Worm (Caenorhabditis elegans): Measurements from ENCODE around the gene ule-4.
A peak's percentile ranks its signal among the peaks of the same experiment; 100 is the strongest.

The ule-4 gene

ce11 chrIV:13619203-13619602, 28.3 kb downstream of the ule-4 start, which contains the start of gene C08F11.3:
TSS of gene C08F11.3 (plus strand) at chrIV:13619503.
- TF ChIP-seq F16B12.6 (tag; optimal IDR thresholded peaks at IDR 0.05): no peak
- no peak for TF ChIP-seq nhr-84 (tag; optimal IDR thresholded peaks at IDR 0.05)
- no peak for TF ChIP-seq isw-1 (GFP tag; IDR thresholded peaks at IDR 0.05)
- no peak for TF ChIP-seq pax-3 (tag; optimal IDR thresholded peaks at IDR 0.05)
- TF ChIP-seq tlp-1 (tag; optimal IDR thresholded peaks at IDR 0.05): no peak
- TF ChIP-seq xbp-1 (tag; optimal IDR thresholded peaks at IDR 0.05): no peak
- TF ChIP-seq sptf-1 (tag; optimal IDR thresholded peaks at IDR 0.05): no peak
- TF ChIP-seq efl-3 (GFP tag; optimal IDR thresholded peaks at IDR 0.05): no peak
- TF ChIP-seq nhr-19 (GFP tag; conservative IDR thresholded peaks at IDR 0.05): no peak
- TF ChIP-seq aly-2 (tag; optimal IDR thresholded peaks at IDR 0.05): no peak
- no peak for TF ChIP-seq lin-35 (GFP tag; optimal IDR thresholded peaks at IDR 0.05)
- no peak for TF ChIP-seq ceh-8 (GFP tag; optimal IDR thresholded peaks at IDR 0.05)
- TF ChIP-seq fkh-10 (GFP tag; optimal IDR thresholded peaks at IDR 0.05): no peak
- no peak for TF ChIP-seq fos-1 (tag; optimal IDR thresholded peaks at IDR 0.05)

- TF ChIP-seq ceh-8 (GFP tag; optimal IDR thresholded peaks at IDR 0.05) (no peak), ceh-63 (GFP tag; optimal IDR thresholded peaks at IDR 0.05) (no peak), mdl-1 (tag; optimal IDR thresholded peaks at IDR 0.05) (no peak), lin-39 (tag; optimal IDR thresholded peaks at IDR 0.05) (no peak), elt-2 (tag; optimal IDR thresholded peaks at IDR 0.05) (peak; percentile 36), sup-37 (GFP tag; optimal IDR thresholded peaks at IDR 0.05) (no peak), zip-4 (GFP tag; optimal IDR thresholded peaks at IDR 0.05) (no peak), hlh-4 (tag; optimal IDR thresholded peaks at IDR 0.05) (no peak), nhr-47 (tag; optimal IDR thresholded peaks at IDR 0.05) (no peak), aha-1 (tag; optimal IDR thresholded peaks at IDR 0.05) (no peak), C16A3.4 (tag; optimal IDR thresholded peaks at IDR 0.05) (no peak), ces-1 (GFP tag; optimal IDR thresholded peaks at IDR 0.05) (no peak), lin-35 (GFP tag; optimal IDR thresholded peaks at IDR 0.05) (peak in 1 of 2 experiments; percentile 20), F16B12.6 (tag; optimal IDR thresholded peaks at IDR 0.05) (no peak), unc-62 (GFP tag; optimal IDR thresholded peaks at IDR 0.05) (no peak), ztf-4 (tag; optimal IDR thresholded peaks at IDR 0.05) (no peak), nhr-85 (tag) (peak; percentile 14), pax-3 (tag; optimal IDR thresholded peaks at IDR 0.05) (no peak)
Measured at ce11 chrIV:13609755-13610154, 37.7 kb downstream of the ule-4 start, which contains the start of gene C08F11.13. TSS of gene C08F11.13 (minus strand) at chrIV:13609892.

ce11 chrIV:13601973-13602669, 45.3 kb downstream of the ule-4 start, which contains the start of gene Y45F10B.59:
TSS of gene Y45F10B.59 (plus strand) at chrIV:13602619.
- TF ChIP-seq nhr-12 (tag; optimal IDR thresholded peaks at IDR 0.05) (no peak), lin-39 (tag; optimal IDR thresholded peaks at IDR 0.05) (no peak), sup-37 (GFP tag; optimal IDR thresholded peaks at IDR 0.05) (no peak), snpc-4 (tag; optimal IDR thresholded peaks at IDR 0.05) (peak; percentile 86), nhr-90 (tag; optimal IDR thresholded peaks at IDR 0.05; ENCODE audit: poor library complexity) (peak; percentile 43), tbx-2 (tag; optimal IDR thresholded peaks at IDR 0.05) (no peak), nhr-19 (GFP tag; conservative IDR thresholded peaks at IDR 0.05) (0 out of 2 replicates have a peak, but pooled peaks have one; percentile 16), elt-3 (tag; optimal IDR thresholded peaks at IDR 0.05) (no peak), efl-1 (optimal IDR thresholded peaks at IDR 0.05) (no peak), efl-1 (GFP tag; optimal IDR thresholded peaks at IDR 0.05 in 1 of 2) (peak in 1 of 2 experiments; percentile 66), mep-1 (tag; optimal IDR thresholded peaks at IDR 0.05) (no peak), nhr-85 (tag) (peak; percentile 69), vab-15 (tag; optimal IDR thresholded peaks at IDR 0.05) (no peak), alr-1 (tag; optimal IDR thresholded peaks at IDR 0.05; ENCODE audit: borderline replicate concordance) (no peak), egl-27 (tag; optimal IDR thresholded peaks at IDR 0.05) (no peak)
